Fruit fly (Drosophila melanogaster): ENCODE measurements around the gene CG33509.

The CG33509 gene

dm6 chr2L:21051873-21052736 is 34.2 kb downstream of the CG33509 start, which contains the start of gene CG42238 (continued):
- TF ChIP-seq Med (GFP tag) = peak; percentile 85
- TF ChIP-seq CG15514 (GFP tag; optimal IDR thresholded peaks at IDR 0.05) = peak; percentile 74
- no peak for TF ChIP-seq caup (GFP tag; optimal IDR thresholded peaks at IDR 0.05; ENCODE audit: severe bottlenecking)
- no peak for TF ChIP-seq CG10147 (GFP tag; optimal IDR thresholded peaks at IDR 0.05)
- TF ChIP-seq ind (GFP tag; optimal IDR thresholded peaks at IDR 0.05) = no peak
- TF ChIP-seq Pdp1 (GFP tag; optimal IDR thresholded peaks at IDR 0.05) = peak; percentile 3 to 10
- no peak for TF ChIP-seq CG7271 (tag; optimal IDR thresholded peaks at IDR 0.05)
- no peak for TF ChIP-seq CG11723 (GFP tag; optimal IDR thresholded peaks at IDR 0.05)
- no peak for TF ChIP-seq Drgx (GFP tag; IDR thresholded peaks at IDR 0.05)
- TF ChIP-seq grn (GFP tag; optimal IDR thresholded peaks at IDR 0.05) = no peak
- TF ChIP-seq z (GFP tag; IDR thresholded peaks at IDR 0.05) = no peak
- TF ChIP-seq Eip74EF (GFP tag; optimal IDR thresholded peaks at IDR 0.05) = no peak
- peak; percentile 61 for TF ChIP-seq nerfin-2 (GFP tag; IDR thresholded peaks at IDR 0.05; ENCODE audit: partially characterized antibody)
- no peak for TF ChIP-seq CkIIα-i1 (GFP tag; IDR thresholded peaks at IDR 0.05)
- TF ChIP-seq ERR (GFP tag; optimal IDR thresholded peaks at IDR 0.05) = peak; percentile 23
- no peak for TF ChIP-seq ara (GFP tag; IDR thresholded peaks at IDR 0.05)
- no peak for TF ChIP-seq Bteb2 (GFP tag; optimal IDR thresholded peaks at IDR 0.05)
- peak; percentile 81 for TF ChIP-seq HmgD (GFP tag; optimal IDR thresholded peaks at IDR 0.05)
- TF ChIP-seq Hmr (GFP tag; optimal IDR thresholded peaks at IDR 0.05) = no peak
- TF ChIP-seq sr (GFP tag; IDR thresholded peaks at IDR 0.05) = no peak
- no peak for TF ChIP-seq CG6272 (GFP tag; IDR thresholded peaks at IDR 0.05)
- peak; percentile 10; the same call in 1 of the 3 replicates for TF ChIP-seq ken (GFP tag; IDR thresholded peaks at IDR 0.05)
- no peak for TF ChIP-seq croc (GFP tag; conservative IDR thresholded peaks at IDR 0.05)
- no peak for TF ChIP-seq zen (tag; optimal IDR thresholded peaks at IDR 0.05)
- TF ChIP-seq Scr (GFP tag; IDR thresholded peaks at IDR 0.05; ENCODE audit: partially characterized antibody) = peak; percentile 32; the same call in 1 of the 2 replicates
- TF ChIP-seq CG10654 (GFP tag; optimal IDR thresholded peaks at IDR 0.05) = no peak
- no peak for TF ChIP-seq schlank (tag; optimal IDR thresholded peaks at IDR 0.05)
- TF ChIP-seq Stat92E (GFP tag; optimal IDR thresholded peaks at IDR 0.05) = no peak
- no peak for TF ChIP-seq p53 (GFP tag; optimal IDR thresholded peaks at IDR 0.05)
- TF ChIP-seq fd96Cb (tag; optimal IDR thresholded peaks at IDR 0.05) = no peak
- no peak for TF ChIP-seq sens-2 (GFP tag; IDR thresholded peaks at IDR 0.05)
- TF ChIP-seq Ets65A (GFP tag) = no peak
- no peak for TF ChIP-seq bsh (GFP tag; optimal IDR thresholded peaks at IDR 0.05)
- no peak for TF ChIP-seq CG13123 (GFP tag; optimal IDR thresholded peaks at IDR 0.05)
- peak; percentile 76; the same call in 2 of the 3 replicates for TF ChIP-seq CG2199 (GFP tag; IDR thresholded peaks at IDR 0.05)
- TF ChIP-seq row (GFP tag; IDR thresholded peaks at IDR 0.05) = peak; percentile 26; the same call in 1 of the 3 replicates
- TF ChIP-seq CG9609 (GFP tag; optimal IDR thresholded peaks at IDR 0.05) = no peak
- TF ChIP-seq Hr3 (GFP tag; optimal IDR thresholded peaks at IDR 0.05) = no peak
- TF ChIP-seq CG1832 (GFP tag; optimal IDR thresholded peaks at IDR 0.05) = peak; percentile 76
- TF ChIP-seq sisA (GFP tag; IDR thresholded peaks at IDR 0.05) = peak; percentile 6; the same call in 1 of the 2 replicates
- peak; percentile 9 for TF ChIP-seq cad (GFP tag; optimal IDR thresholded peaks at IDR 0.05)
- TF ChIP-seq CG14667 (GFP tag; IDR thresholded peaks at IDR 0.05) = no peak
- peak; percentile 41 for TF ChIP-seq nmo (GFP tag; optimal IDR thresholded peaks at IDR 0.05)
- no peak for TF ChIP-seq CG4707 (GFP tag; optimal IDR thresholded peaks at IDR 0.05)
- TF ChIP-seq hb (GFP tag; IDR thresholded peaks at IDR 0.05; ENCODE audit: partially characterized antibody) = no peak
- TF ChIP-seq Xrp1 (GFP tag; IDR thresholded peaks at IDR 0.05) = 0 out of 2 replicates have a peak, but pooled peaks have one; percentile 23
- peak; percentile 56 for TF ChIP-seq amos (GFP tag; IDR thresholded peaks at IDR 0.05; ENCODE audit: partially characterized antibody)
- peak; percentile 28 for TF ChIP-seq Lhr (GFP tag; optimal IDR thresholded peaks at IDR 0.05)
